Worm (Caenorhabditis elegans): ENCODE data around the gene alh-10.

The alh-10 gene

DNA sequence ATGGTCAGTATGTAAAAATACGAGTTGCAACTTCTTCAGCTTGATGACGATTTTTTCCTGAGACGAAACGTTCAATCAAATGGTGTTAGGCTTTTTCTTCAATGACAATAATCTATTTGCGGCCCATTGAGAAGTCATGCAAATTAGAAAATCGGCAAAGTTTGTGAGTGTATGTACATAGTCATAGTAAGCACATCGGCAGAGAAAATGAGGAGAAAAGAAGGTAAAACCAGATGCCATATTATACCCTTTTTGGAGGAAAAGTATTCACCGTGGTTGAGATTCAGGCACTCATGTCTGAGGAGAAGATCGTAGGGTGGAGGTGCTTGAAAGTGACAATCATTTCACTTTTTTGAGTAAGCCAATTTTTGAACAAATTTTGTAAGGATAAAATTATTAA lies 47.1 kb downstream of the alh-10 start, which contains the start of gene C36B7.5:
Gene C36B7.5, minus strand, starts transcription at position 101 of the 400 bp plus-strand sequence.
- no peak for TF ChIP-seq C16A3.4 (tag; optimal IDR thresholded peaks at IDR 0.05)
- no peak for TF ChIP-seq nhr-90 (tag; optimal IDR thresholded peaks at IDR 0.05; ENCODE audit: poor library complexity)
- TF ChIP-seq ceh-8 (GFP tag; optimal IDR thresholded peaks at IDR 0.05): no peak
- TF ChIP-seq nhr-11 (tag; optimal IDR thresholded peaks at IDR 0.05): no peak
- TF ChIP-seq ztf-4 (tag; optimal IDR thresholded peaks at IDR 0.05): no peak
- no peak for TF ChIP-seq unc-62 (GFP tag; optimal IDR thresholded peaks at IDR 0.05)
- no peak for TF ChIP-seq efl-1 (optimal IDR thresholded peaks at IDR 0.05)
- TF ChIP-seq efl-1 (GFP tag; optimal IDR thresholded peaks at IDR 0.05 in 1 of 2): no peak
- TF ChIP-seq pag-3 (tag; optimal IDR thresholded peaks at IDR 0.05; ENCODE audit: borderline replicate concordance, insufficient read depth): no peak
- TF ChIP-seq hlh-4 (tag; optimal IDR thresholded peaks at IDR 0.05): no peak
- no peak for TF ChIP-seq fkh-10 (GFP tag; optimal IDR thresholded peaks at IDR 0.05)
- no peak for TF ChIP-seq nhr-20 (tag; optimal IDR thresholded peaks at IDR 0.05)
- no peak for TF ChIP-seq ceh-88 (GFP tag; IDR thresholded peaks at IDR 0.05)
- TF ChIP-seq zip-4 (GFP tag; optimal IDR thresholded peaks at IDR 0.05): no peak
- no peak for TF ChIP-seq hlh-17 (GFP tag; optimal IDR thresholded peaks at IDR 0.05; ENCODE audit: borderline replicate concordance)
- TF ChIP-seq hpl-2 (GFP tag; optimal IDR thresholded peaks at IDR 0.05): no peak

Measured in whole organism, L1 larva.